Fruit fly (Drosophila melanogaster) whole organism, embryonic: ENCODE data around the gene CG1161.

Experiments
- CG6683 ChIP-seq: fragments of 200-800 bp; sonication (Bioruptor generic); optimal IDR thresholded peaks from 2 replicates; lab custom pipeline; 2017; ENCODE audit warnings: missing biosample characterization, mild to moderate bottlenecking, missing genetic modification characterization, missing genetic modification reagents
- CG8290 ChIP-seq, 3 experiments: fragments of 200-800 bp; sonication (Bioruptor generic); optimal IDR thresholded peaks; 2 replicates each; lab custom pipeline; 2016 to 2019; ENCODE audit warnings: missing biosample characterization in 3 of 3, missing genetic modification characterization in 3 of 3, mild to moderate bottlenecking in 2 of 3, moderate library complexity in 1 of 3
- HLH54F ChIP-seq: fragments of 200-800 bp; sonication (Bioruptor generic); optimal IDR thresholded peaks from 3 replicates; lab custom pipeline; 2016; ENCODE audit warnings: missing biosample characterization, missing genetic modification characterization
- bigmax ChIP-seq: fragments of 200-800 bp; sonication (Bioruptor generic); optimal IDR thresholded peaks from 2 replicates; lab custom pipeline; 2018; ENCODE audit warnings: missing biosample characterization, mild to moderate bottlenecking, missing genetic modification characterization
- dimm ChIP-seq: fragments of 200-800 bp; sonication (Bioruptor generic); IDR thresholded peaks from 2 replicates; pipeline ENCODE4 v1.3.6; 2022; ENCODE audit warnings: missing biosample characterization, missing genetic modification characterization
- peb ChIP-seq: fragments of 200-800 bp; sonication (Bioruptor generic); IDR thresholded peaks from 2 replicates; pipeline ENCODE4 v1.3.6; 2022; ENCODE audit warnings: missing biosample characterization, missing genetic modification characterization

DNA sequence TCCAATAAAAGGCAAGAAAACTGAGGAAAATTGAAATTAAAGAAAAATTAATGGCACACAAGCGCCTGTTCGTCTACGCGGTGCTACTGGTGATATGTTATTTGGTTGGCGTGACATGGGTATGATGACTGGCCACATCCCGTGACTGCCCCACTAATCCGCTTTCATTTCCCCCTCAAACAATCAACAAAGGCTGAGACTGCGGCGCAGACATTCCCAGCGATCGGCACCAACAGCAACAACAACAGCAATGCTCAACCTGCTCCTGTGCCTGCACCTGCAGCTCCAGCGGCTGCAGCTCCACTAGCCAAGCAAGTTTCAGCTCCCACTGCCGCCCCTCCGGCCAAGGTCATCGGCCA lies 222 bp downstream of the CG1161 start:
- TF ChIP-seq bigmax (GFP tag; lab: Kevin White, UChicago) (no peak), dimm (GFP tag; lab: Robert Waterston, UW) (no peak), CG8290 (GFP tag; optimal IDR thresholded peaks at IDR 0.05; lab: Kevin White, UChicago) (no peak), CG8290 (tag; optimal IDR thresholded peaks at IDR 0.05; lab: Kevin White, UChicago) (no peak), HLH54F (no peak), peb (GFP tag; lab: Robert Waterston, UW) (no peak), CG6683 (no peak)
